Worm (Caenorhabditis elegans) whole organism, L3 larva: ENCODE results near the gene prkl-1.
A peak's percentile ranks its signal among the peaks of the same experiment; 100 is the strongest.

Source experiments
- ZK546.5 ChIP-seq: sonication (generic microtip); optimal IDR thresholded peaks from 2 replicates; lab custom pipeline; 2017; ENCODE audit warnings: missing biosample characterization, missing genetic modification characterization
- aly-2 ChIP-seq: fragments of 150-350 bp; optimal IDR thresholded peaks from 2 replicates; lab custom pipeline; 2014; ENCODE audit warnings: missing biosample characterization, missing genetic modification characterization
- ama-1 ChIP-seq: fragments of 150-350 bp; optimal IDR thresholded peaks from 2 replicates; lab custom pipeline; 2018
- ceh-16 ChIP-seq: sonication (generic microtip); optimal IDR thresholded peaks from 2 replicates; lab custom pipeline; 2017; ENCODE audit warnings: missing biosample characterization, missing genetic modification characterization
- ceh-28 ChIP-seq: fragments of 150-350 bp; optimal IDR thresholded peaks from 2 replicates; lab custom pipeline; 2014; ENCODE audit warnings: missing biosample characterization, missing genetic modification reagents, missing genetic modification characterization
- egl-27 ChIP-seq: sonication (generic microtip); optimal IDR thresholded peaks from 4 replicates; lab custom pipeline; 2017; ENCODE audit warnings: missing biosample characterization, missing genetic modification reagents, missing genetic modification characterization
- egl-5 ChIP-seq: fragments of 150-350 bp; optimal IDR thresholded peaks from 2 replicates; lab custom pipeline; 2017; ENCODE audit warnings: missing biosample characterization, missing genetic modification reagents, missing genetic modification characterization, inconsistent platforms
- elt-1 ChIP-seq: fragments of 150-350 bp; optimal IDR thresholded peaks from 2 replicates; lab custom pipeline; 2014; ENCODE audit warnings: missing biosample characterization, missing genetic modification characterization
- eor-1 ChIP-seq, 2 experiments: fragments of 150-350 bp; optimal IDR thresholded peaks; 2 replicates each; lab custom pipeline; 2014 to 2018; ENCODE audit warnings: missing biosample characterization in 2 of 2, missing genetic modification characterization in 2 of 2
- fkh-10 ChIP-seq: sonication (generic microtip); optimal IDR thresholded peaks from 2 replicates; lab custom pipeline; 2017; ENCODE audit warnings: missing biosample characterization, missing genetic modification reagents, missing genetic modification characterization
- fkh-2 ChIP-seq: fragments of 150-350 bp; optimal IDR thresholded peaks from 2 replicates; lab custom pipeline; 2014; ENCODE audit warnings: missing biosample characterization, missing genetic modification reagents, missing genetic modification characterization
- hmg-11 ChIP-seq: sonication (generic microtip); optimal IDR thresholded peaks from 2 replicates; lab custom pipeline; 2016; ENCODE audit warnings: missing genetic modification characterization, missing compliant biosample characterization
- jun-1 ChIP-seq: fragments of 150-350 bp; optimal IDR thresholded peaks from 2 replicates; lab custom pipeline; 2014; ENCODE audit warnings: missing biosample characterization, missing genetic modification reagents, missing genetic modification characterization
- lin-39 ChIP-seq: fragments of 150-350 bp; optimal IDR thresholded peaks from 2 replicates; lab custom pipeline; 2018; ENCODE audit warnings: missing biosample characterization, missing genetic modification reagents, missing genetic modification characterization
- lsy-12 ChIP-seq: sonication (generic microtip); optimal IDR thresholded peaks from 2 replicates; lab custom pipeline; 2016; ENCODE audit warnings: mild to moderate bottlenecking, missing genetic modification characterization, missing compliant biosample characterization
- mdl-1 ChIP-seq: fragments of 150-350 bp; optimal IDR thresholded peaks from 2 replicates; lab custom pipeline; 2014; ENCODE audit warnings: missing biosample characterization, missing genetic modification characterization
- mml-1 ChIP-seq: fragments of 150-350 bp; sonication (generic microtip); optimal IDR thresholded peaks from 3 replicates; lab custom pipeline; 2014; ENCODE audit warnings: missing biosample characterization, missing genetic modification characterization
- nfya-1 ChIP-seq: sonication (generic microtip); optimal IDR thresholded peaks from 2 replicates; lab custom pipeline; 2017; ENCODE audit warnings: missing genetic modification characterization, mild to moderate bottlenecking, missing compliant biosample characterization, antibody characterized with exemption, moderate library complexity; ENCODE audit not compliant: insufficient read depth
- nhr-11 ChIP-seq: fragments of 150-350 bp; optimal IDR thresholded peaks from 2 replicates; lab custom pipeline; 2014; ENCODE audit warnings: missing biosample characterization, missing genetic modification characterization
- nhr-12 ChIP-seq: fragments of 150-350 bp; optimal IDR thresholded peaks from 2 replicates; lab custom pipeline; 2014; ENCODE audit warnings: missing biosample characterization, missing genetic modification characterization
- nhr-237 ChIP-seq: fragments of 150-350 bp; optimal IDR thresholded peaks from 2 replicates; lab custom pipeline; 2014; ENCODE audit warnings: missing biosample characterization, missing genetic modification characterization
- nhr-25 ChIP-seq: sonication (generic microtip); optimal IDR thresholded peaks from 2 replicates; lab custom pipeline; 2017; ENCODE audit warnings: missing biosample characterization, missing genetic modification characterization
- nhr-28 ChIP-seq: fragments of 150-350 bp; optimal IDR thresholded peaks from 2 replicates; lab custom pipeline; 2014; ENCODE audit warnings: missing biosample characterization, missing genetic modification characterization
- nhr-43 ChIP-seq: sonication (generic microtip); optimal IDR thresholded peaks from 2 replicates; lab custom pipeline; 2016; ENCODE audit warnings: mild to moderate bottlenecking, missing genetic modification characterization, missing compliant biosample characterization; ENCODE audit not compliant: poor library complexity, severe bottlenecking
- nhr-67 ChIP-seq: fragments of 150-350 bp; optimal IDR thresholded peaks from 2 replicates; lab custom pipeline; 2014; ENCODE audit warnings: missing biosample characterization, missing genetic modification characterization
- nhr-76 ChIP-seq: fragments of 150-350 bp; sonication (generic microtip); optimal IDR thresholded peaks from 5 replicates; lab custom pipeline; 2014; ENCODE audit warnings: missing biosample characterization, missing genetic modification characterization
- nhr-77 ChIP-seq: fragments of 150-350 bp; optimal IDR thresholded peaks from 2 replicates; lab custom pipeline; 2014; ENCODE audit warnings: missing biosample characterization, missing genetic modification characterization
- pha-4 ChIP-seq: fragments of 150-350 bp; optimal IDR thresholded peaks from 2 replicates; lab custom pipeline; 2014; ENCODE audit warnings: missing biosample characterization, missing genetic modification reagents, missing genetic modification characterization
- pqm-1 ChIP-seq: fragments of 150-350 bp; optimal IDR thresholded peaks from 2 replicates; lab custom pipeline; 2017; ENCODE audit warnings: missing biosample characterization, missing genetic modification characterization, inconsistent platforms
- skn-1 ChIP-seq: fragments of 150-350 bp; optimal IDR thresholded peaks from 2 replicates; lab custom pipeline; 2014; ENCODE audit warnings: missing biosample characterization, missing genetic modification characterization
- snpc-4 ChIP-seq: fragments of 150-350 bp; optimal IDR thresholded peaks from 2 replicates; lab custom pipeline; 2014; ENCODE audit warnings: missing biosample characterization, missing genetic modification characterization
- unc-39 ChIP-seq: sonication (generic microtip); optimal IDR thresholded peaks from 4 replicates; lab custom pipeline; 2017; ENCODE audit warnings: missing biosample characterization, missing genetic modification characterization
- unc-62 ChIP-seq: fragments of 150-350 bp; sonication (generic microtip); optimal IDR thresholded peaks from 4 replicates; lab custom pipeline; 2014; ENCODE audit warnings: missing biosample characterization, missing genetic modification reagents, missing genetic modification characterization
- zag-1 ChIP-seq: fragments of 150-350 bp; optimal IDR thresholded peaks from 2 replicates; lab custom pipeline; 2014; ENCODE audit warnings: missing biosample characterization, missing genetic modification characterization
- ztf-4 ChIP-seq: fragments of 150-350 bp; optimal IDR thresholded peaks from 2 replicates; lab custom pipeline; 2014; ENCODE audit warnings: missing biosample characterization, missing genetic modification characterization

Gene prkl-1

ce11 chrIV:7011728-7012127 is 25.0 kb upstream of the prkl-1 start, which contains the start of gene trxr-1:
trxr-1 (plus strand) TSS chrIV:7011954.
- TF ChIP-seq lin-39 (tag; lab: Kevin White, UChicago) (no peak), hmg-11 (peak; percentile 15)

ce11 chrIV:7010835-7011234 is 24.1 kb upstream of the prkl-1 start, which contains the start of gene C25A8.1:
C25A8.1 (plus strand) TSS chrIV:7011135.
- no peak for TF ChIP-seq ceh-28 (tag; lab: Kevin White, UChicago)
- no peak for TF ChIP-seq eor-1 (tag; optimal IDR thresholded peaks at IDR 0.05; lab: Kevin White, UChicago)
- no peak for TF ChIP-seq egl-5
- TF ChIP-seq jun-1 = no peak
- no peak for TF ChIP-seq egl-27
- TF ChIP-seq pqm-1 (tag; lab: Kevin White, UChicago) = no peak
- TF ChIP-seq nhr-12 (tag; lab: Kevin White, UChicago) = no peak
- TF ChIP-seq nhr-43 (tag; lab: Kevin White, UChicago) = no peak
- no peak for TF ChIP-seq nhr-76
- TF ChIP-seq aly-2 (tag; lab: Kevin White, UChicago) = no peak
- TF ChIP-seq unc-39 (tag; lab: Kevin White, UChicago) = no peak
- no peak for TF ChIP-seq mdl-1 (tag; lab: Kevin White, UChicago)
- no peak for TF ChIP-seq nhr-28
- no peak for TF ChIP-seq fkh-2 (tag; lab: Kevin White, UChicago)
- TF ChIP-seq nhr-67 (tag; lab: Kevin White, UChicago) = no peak
- no peak for TF ChIP-seq nhr-237 (tag; lab: Kevin White, UChicago)
- TF ChIP-seq, all 47 proteins: peak for 0

- no peak for TF ChIP-seq zag-1
- TF ChIP-seq skn-1 (tag; lab: Kevin White, UChicago) = no peak
- no peak for TF ChIP-seq nhr-76
- TF ChIP-seq pha-4 (tag; lab: Kevin White, UChicago) = no peak
- no peak for TF ChIP-seq fkh-2 (tag; lab: Kevin White, UChicago)
- TF ChIP-seq nhr-28 = no peak
- no peak for TF ChIP-seq fkh-10 (GFP tag; lab: Kevin White, UChicago)
- TF ChIP-seq ztf-4 (tag; lab: Kevin White, UChicago) = no peak
These were observed 23.5 kb upstream of the prkl-1 start for ce11 chrIV:7010195-7010594.

ce11 chrIV:7009531-7009930 is 22.8 kb upstream of the prkl-1 start, which contains the start of gene C25A8.2:
C25A8.2 (plus strand) TSS chrIV:7009831.
- TF ChIP-seq nhr-11 (tag; lab: Kevin White, UChicago) = no peak
- no peak for TF ChIP-seq elt-1 (tag; lab: Kevin White, UChicago)
- TF ChIP-seq snpc-4 (tag; lab: Kevin White, UChicago) = no peak
- no peak for TF ChIP-seq lsy-12 (tag; lab: Kevin White, UChicago)
- TF ChIP-seq nhr-25 = no peak

- no peak for TF ChIP-seq fkh-2 (tag; lab: Kevin White, UChicago)
- no peak for TF ChIP-seq ZK546.5 (tag; lab: Kevin White, UChicago)
- TF ChIP-seq ceh-28 (tag; lab: Kevin White, UChicago) = no peak
- TF ChIP-seq nhr-77 (tag; lab: Kevin White, UChicago) = no peak
- TF ChIP-seq unc-39 (tag; lab: Kevin White, UChicago) = no peak
- TF ChIP-seq ama-1 (lab: Kevin White, UChicago) = no peak
- no peak for TF ChIP-seq snpc-4 (tag; lab: Kevin White, UChicago)
- no peak for TF ChIP-seq nhr-12 (tag; lab: Kevin White, UChicago)
- TF ChIP-seq nhr-67 (tag; lab: Kevin White, UChicago) = no peak
- no peak for TF ChIP-seq fkh-10 (GFP tag; lab: Kevin White, UChicago)
- no peak for TF ChIP-seq nhr-237 (tag; lab: Kevin White, UChicago)
- TF ChIP-seq nhr-25 = no peak
These were observed 16.6 kb upstream of the prkl-1 start, which contains the start of gene cht-3 for ce11 chrIV:7003323-7003722. cht-3 (plus strand) TSS chrIV:7003623.

- TF ChIP-seq ZK546.5 (tag; lab: Kevin White, UChicago) (no peak), nfya-1 (no peak), nhr-12 (tag; lab: Kevin White, UChicago) (no peak), nhr-237 (tag; lab: Kevin White, UChicago) (no peak), jun-1 (no peak), unc-62 (GFP tag; lab: Kevin White, UChicago) (no peak), ceh-16 (no peak), zag-1 (no peak), nhr-11 (tag; lab: Kevin White, UChicago) (no peak), ama-1 (lab: Kevin White, UChicago) (no peak), mml-1 (tag; lab: Kevin White, UChicago) (no peak), ceh-28 (tag; lab: Kevin White, UChicago) (no peak), unc-39 (tag; lab: Kevin White, UChicago) (no peak), aly-2 (tag; lab: Kevin White, UChicago) (no peak)
These were observed 12.5 kb upstream of the prkl-1 start, which contains the start of gene C25A8.5 for ce11 chrIV:6999206-6999605. C25A8.5 (plus strand) TSS chrIV:6999506.
